Worm (Caenorhabditis elegans): ENCODE results near the gene tag-241.
A peak's percentile ranks its signal among the peaks of the same experiment; 100 is the strongest.

Gene tag-241

ce11 chrX:11798057-11798555 lies 25.7 kb upstream of the tag-241 start, which contains the start of gene rsd-3 (continued):
- TF ChIP-seq Y116A8C.19 (tag; optimal IDR thresholded peaks at IDR 0.05; ENCODE audit: borderline replicate concordance) (no peak), skn-1 (tag; optimal IDR thresholded peaks at IDR 0.05) (peak; percentile 65), nhr-90 (tag; optimal IDR thresholded peaks at IDR 0.05; ENCODE audit: poor library complexity) (peak; percentile 60), hlh-4 (tag; optimal IDR thresholded peaks at IDR 0.05) (no peak), unc-130 (tag; optimal IDR thresholded peaks at IDR 0.05) (no peak), nhr-47 (tag; optimal IDR thresholded peaks at IDR 0.05) (peak; percentile 45), blmp-1 (tag; optimal IDR thresholded peaks at IDR 0.05) (peak; percentile 70), snu-23 (GFP tag; optimal IDR thresholded peaks at IDR 0.05) (peak; percentile 74), dsc-1 (tag; optimal IDR thresholded peaks at IDR 0.05) (peak; percentile 40), mep-1 (tag; optimal IDR thresholded peaks at IDR 0.05) (peak; percentile 60), nhr-20 (tag; optimal IDR thresholded peaks at IDR 0.05) (peak; percentile 74), egl-13 (tag; optimal IDR thresholded peaks at IDR 0.05) (peak; percentile 26), sptf-1 (tag; optimal IDR thresholded peaks at IDR 0.05) (no peak), mdl-1 (tag; optimal IDR thresholded peaks at IDR 0.05) (peak in 1 of 2 experiments; percentile 54), ces-1 (GFP tag; optimal IDR thresholded peaks at IDR 0.05) (no peak), zip-4 (GFP tag; optimal IDR thresholded peaks at IDR 0.05) (no peak), ceh-82 (tag; optimal IDR thresholded peaks at IDR 0.05) (peak in 2 of 3 experiments; percentile 18 to 42), nhr-76 (tag; optimal IDR thresholded peaks at IDR 0.05) (no peak)

- TF ChIP-seq efl-1 (optimal IDR thresholded peaks at IDR 0.05): no peak
- TF ChIP-seq efl-1 (GFP tag; optimal IDR thresholded peaks at IDR 0.05 in 1 of 2): peak in 1 of 2 experiments; percentile 54
- TF ChIP-seq nhr-71 (tag; optimal IDR thresholded peaks at IDR 0.05): no peak
- TF ChIP-seq unc-130 (tag; optimal IDR thresholded peaks at IDR 0.05): no peak
Measured at ce11 chrX:11804057-11804456, 19.7 kb upstream of the tag-241 start, which contains the start of gene C34E11.4. Gene C34E11.4, plus strand, starts transcription at chrX:11804210.

ce11 chrX:11806175-11806853 lies 17.5 kb upstream of the tag-241 start:
- TF ChIP-seq sup-37 (GFP tag; optimal IDR thresholded peaks at IDR 0.05) (no peak), nhr-84 (tag; optimal IDR thresholded peaks at IDR 0.05) (no peak), fos-1 (tag; optimal IDR thresholded peaks at IDR 0.05) (no peak), irx-1 (tag; optimal IDR thresholded peaks at IDR 0.05) (no peak), mab-9 (GFP tag; IDR thresholded peaks at IDR 0.05) (no peak), vab-15 (tag; optimal IDR thresholded peaks at IDR 0.05) (no peak), ceh-82 (tag; optimal IDR thresholded peaks at IDR 0.05) (no peak), sptf-1 (tag; optimal IDR thresholded peaks at IDR 0.05) (no peak)

- TF ChIP-seq unc-30 (tag; optimal IDR thresholded peaks at IDR 0.05): no peak
- no peak for TF ChIP-seq nhr-71 (tag; optimal IDR thresholded peaks at IDR 0.05)
- TF ChIP-seq mdl-1 (tag; optimal IDR thresholded peaks at IDR 0.05): no peak
- TF ChIP-seq elt-2 (tag; optimal IDR thresholded peaks at IDR 0.05): no peak
- TF ChIP-seq snpc-4 (tag; optimal IDR thresholded peaks at IDR 0.05): no peak
- no peak for TF ChIP-seq mab-9 (GFP tag; IDR thresholded peaks at IDR 0.05)
Measured at ce11 chrX:11814667-11815066, 9.1 kb upstream of the tag-241 start, which contains the start of gene C34E11.2. Gene C34E11.2, minus strand, starts transcription at chrX:11814750.

DNA sequence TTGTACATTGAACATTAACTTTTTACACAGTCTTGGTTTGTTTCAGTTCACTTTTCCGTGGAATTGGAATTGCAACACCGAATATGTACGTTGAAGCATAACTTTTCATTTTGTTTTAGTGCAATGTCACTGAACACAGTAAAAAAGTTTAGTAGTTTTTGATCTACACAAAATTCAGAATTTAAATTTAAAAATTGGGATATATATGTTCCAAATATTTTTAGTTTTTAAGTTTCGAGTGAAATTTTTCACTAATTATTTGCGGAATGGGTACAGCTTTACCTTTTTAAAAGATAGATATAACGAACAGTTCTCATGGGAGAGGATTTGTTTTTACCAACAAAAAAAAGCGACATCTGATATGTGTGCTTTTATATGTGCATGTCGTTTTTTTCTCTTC lies 7.0 kb upstream of the tag-241 start:
- TF ChIP-seq nhr-76 (tag; optimal IDR thresholded peaks at IDR 0.05): no peak
- TF ChIP-seq nhr-11 (tag; optimal IDR thresholded peaks at IDR 0.05): no peak
- no peak for TF ChIP-seq fos-1 (tag; optimal IDR thresholded peaks at IDR 0.05)
- no peak for TF ChIP-seq sptf-1 (tag; optimal IDR thresholded peaks at IDR 0.05)
- no peak for TF ChIP-seq swsn-7 (tag; optimal IDR thresholded peaks at IDR 0.05)
- no peak for TF ChIP-seq hlh-17 (GFP tag; optimal IDR thresholded peaks at IDR 0.05; ENCODE audit: borderline replicate concordance)
- no peak for TF ChIP-seq unc-86 (tag; optimal IDR thresholded peaks at IDR 0.05)
- no peak for TF ChIP-seq mef-2 (tag; optimal IDR thresholded peaks at IDR 0.05)
- TF ChIP-seq ceh-90 (tag; optimal IDR thresholded peaks at IDR 0.05): no peak
- no peak for TF ChIP-seq egl-13 (tag; optimal IDR thresholded peaks at IDR 0.05)
- TF ChIP-seq elt-3 (tag; optimal IDR thresholded peaks at IDR 0.05): no peak
- no peak for TF ChIP-seq zag-1 (tag; optimal IDR thresholded peaks at IDR 0.05)
- TF ChIP-seq lin-14 (GFP tag; optimal IDR thresholded peaks at IDR 0.05): no peak
- TF ChIP-seq snpc-4 (tag; optimal IDR thresholded peaks at IDR 0.05): no peak
- no peak for TF ChIP-seq ceh-88 (GFP tag; IDR thresholded peaks at IDR 0.05)
- no peak for TF ChIP-seq dsc-1 (tag; optimal IDR thresholded peaks at IDR 0.05)
- no peak for TF ChIP-seq fkh-10 (GFP tag; optimal IDR thresholded peaks at IDR 0.05)

All from whole organism, L1 larva.